Fruit fly (Drosophila melanogaster): Measurements from ENCODE around the gene pelo.

pelo gene

DNA sequence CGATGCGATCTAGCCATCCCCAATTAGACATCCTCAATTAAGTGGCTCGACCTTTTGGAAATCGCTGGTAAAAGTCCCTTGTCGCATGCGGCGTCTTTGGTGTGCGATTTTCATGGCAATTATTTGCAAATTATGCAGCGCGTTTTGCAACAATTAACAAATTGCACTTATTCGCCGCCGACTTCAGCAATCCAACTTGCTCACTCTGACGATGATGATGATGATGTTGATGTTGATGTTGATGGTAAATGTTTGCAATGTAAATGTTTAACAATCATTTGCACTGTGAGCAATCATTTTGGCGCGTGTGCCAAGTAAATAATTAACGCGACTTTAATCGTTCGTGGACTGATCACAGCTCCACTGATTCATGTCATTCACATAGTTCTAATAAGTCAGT lies 33.5 kb downstream of the pelo start (continued):
- TF ChIP-seq dac (GFP tag; optimal IDR thresholded peaks at IDR 0.05) (no peak), salr (GFP tag; optimal IDR thresholded peaks at IDR 0.05) (peak in 1 of 2 experiments; percentile 28), spab (GFP tag; optimal IDR thresholded peaks at IDR 0.05) (no peak), net (GFP tag; optimal IDR thresholded peaks at IDR 0.05) (no peak), Blimp-1 (GFP tag; optimal IDR thresholded peaks at IDR 0.05) (no peak), Sox102F (GFP tag; optimal IDR thresholded peaks at IDR 0.05) (no peak), CG16779 (tag; optimal IDR thresholded peaks at IDR 0.05) (no peak), acj6 (GFP tag; optimal IDR thresholded peaks at IDR 0.05) (no peak), CG6808 (GFP tag; optimal IDR thresholded peaks at IDR 0.05) (no peak), CG31627 (GFP tag; optimal IDR thresholded peaks at IDR 0.05) (no peak), CG10631 (GFP tag; optimal IDR thresholded peaks at IDR 0.05) (no peak), fkh (GFP tag; optimal IDR thresholded peaks at IDR 0.05) (no peak), CG3032 (tag; optimal IDR thresholded peaks at IDR 0.05) (no peak), CG10669 (GFP tag; optimal IDR thresholded peaks at IDR 0.05) (peak; percentile 20), eg (GFP tag; IDR thresholded peaks at IDR 0.05) (0 out of 3 replicates have a peak, but pooled peaks have one; percentile 21), CG1621 (tag; optimal IDR thresholded peaks at IDR 0.05) (peak; percentile 26)

DNA sequence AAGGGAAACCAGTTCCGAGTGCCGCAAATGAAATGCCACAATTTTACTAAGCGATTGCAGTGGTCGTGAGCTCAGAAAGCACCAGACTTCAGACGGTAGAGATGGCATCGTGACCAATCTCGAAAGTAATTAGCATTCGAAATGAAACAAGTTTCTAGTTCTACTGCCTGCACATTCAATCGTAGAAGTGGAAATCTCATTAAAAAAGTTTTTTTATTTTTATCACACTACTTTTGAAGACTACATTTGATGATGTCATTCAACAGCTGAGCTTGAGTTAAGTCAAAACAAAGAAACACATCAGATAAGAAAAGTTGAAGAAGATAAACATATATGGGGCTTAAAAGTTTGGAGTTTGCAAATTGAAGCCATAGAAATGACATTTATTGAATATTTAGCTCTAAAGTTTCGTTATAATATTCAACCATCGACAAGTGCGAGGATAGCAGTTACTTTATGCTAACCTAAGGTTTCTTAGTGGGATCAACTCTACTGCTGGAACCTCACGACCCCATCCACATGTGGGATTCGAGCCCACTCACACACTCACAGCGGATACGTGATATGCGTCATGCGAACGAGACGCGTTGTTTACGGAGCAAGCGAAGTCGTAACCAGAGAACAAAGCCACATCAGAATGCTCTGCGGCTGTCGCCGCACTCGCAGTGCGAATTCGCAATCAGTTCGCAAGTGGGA lies 35.5 kb downstream of the pelo start, which contains the start of gene CG13117:
Gene CG13117, plus strand, starts transcription at position 646 of the 696 bp plus-strand sequence.
- TF ChIP-seq CG31627 (GFP tag; optimal IDR thresholded peaks at IDR 0.05) (peak; percentile 59), CG8632 (GFP tag; optimal IDR thresholded peaks at IDR 0.05) (peak; percentile 23), CG16779 (tag; optimal IDR thresholded peaks at IDR 0.05) (no peak), Eip93F (GFP tag; optimal IDR thresholded peaks at IDR 0.05) (no peak), CG4318 (GFP tag; optimal IDR thresholded peaks at IDR 0.05) (peak; percentile 40), achi (GFP tag; optimal IDR thresholded peaks at IDR 0.05) (peak; percentile 12), CG11762 (GFP tag; optimal IDR thresholded peaks at IDR 0.05; ENCODE audit: insufficient read depth) (peak; percentile 18), svp (GFP tag) (peak; percentile 88), Gug (GFP tag; IDR thresholded peaks at IDR 0.05) (peak; percentile 22; the same call in 1 of the 2 replicates), CG8119 (GFP tag; IDR thresholded peaks at IDR 0.05) (peak; percentile 31; the same call in 1 of the 3 replicates), Hr4 (GFP tag; optimal IDR thresholded peaks at IDR 0.05) (peak; percentile 49), fkh (GFP tag; optimal IDR thresholded peaks at IDR 0.05) (no peak), salr (GFP tag; optimal IDR thresholded peaks at IDR 0.05) (peak in 1 of 2 experiments; percentile 63), Ets21C (GFP tag; optimal IDR thresholded peaks at IDR 0.05) (peak; percentile 37), Eip78C (GFP tag) (peak; percentile 89), CG11294 (GFP tag; IDR thresholded peaks at IDR 0.05) (no peak), Sox14 (GFP tag; optimal IDR thresholded peaks at IDR 0.05) (peak; percentile 29), CG34406 (GFP tag; optimal IDR thresholded peaks at IDR 0.05) (peak; percentile 48), CG10669 (GFP tag; optimal IDR thresholded peaks at IDR 0.05) (peak; percentile 23), CG10631 (GFP tag; optimal IDR thresholded peaks at IDR 0.05) (peak; percentile 28), Lpt (GFP tag; optimal IDR thresholded peaks at IDR 0.05) (no peak), acj6 (GFP tag; optimal IDR thresholded peaks at IDR 0.05) (peak; percentile 42), CG15336 (GFP tag; IDR thresholded peaks at IDR 0.05) (peak; percentile 34; the same call in 1 of the 2 replicates), CG1621 (tag; optimal IDR thresholded peaks at IDR 0.05) (no peak), fd59A (GFP tag; optimal IDR thresholded peaks at IDR 0.05) (peak; percentile 51), dsx (GFP tag; optimal IDR thresholded peaks at IDR 0.05; ENCODE audit: poor library complexity, severe bottlenecking) (no peak), CG9139 (GFP tag; optimal IDR thresholded peaks at IDR 0.05) (no peak), CG3919 (GFP tag; optimal IDR thresholded peaks at IDR 0.05) (peak; percentile 41), Eip75B (GFP tag; optimal IDR thresholded peaks at IDR 0.05) (peak; percentile 49), Ets96B (tag; optimal IDR thresholded peaks at IDR 0.05) (peak; percentile 25), Hr38 (GFP tag; optimal IDR thresholded peaks at IDR 0.05) (no peak), net (GFP tag; optimal IDR thresholded peaks at IDR 0.05) (peak; percentile 56), fd85E (GFP tag; optimal IDR thresholded peaks at IDR 0.05) (no peak), eg (GFP tag; IDR thresholded peaks at IDR 0.05) (peak; percentile 54; the same call in 2 of the 3 replicates), CG11902 (GFP tag; optimal IDR thresholded peaks at IDR 0.05) (peak; percentile 11), OdsH (GFP tag; optimal IDR thresholded peaks at IDR 0.05) (peak; percentile 16), CG32006 (GFP tag; optimal IDR thresholded peaks at IDR 0.05) (peak; percentile 68), Hr39 (GFP tag; optimal IDR thresholded peaks at IDR 0.05) (peak; percentile 48), CG6792 (GFP tag; optimal IDR thresholded peaks at IDR 0.05) (peak; percentile 55), Blimp-1 (GFP tag; optimal IDR thresholded peaks at IDR 0.05) (peak; percentile 12), CG6808 (GFP tag; optimal IDR thresholded peaks at IDR 0.05) (peak; percentile 50), CG6276 (GFP tag; optimal IDR thresholded peaks at IDR 0.05) (peak; percentile 37), topi (GFP tag; optimal IDR thresholded peaks at IDR 0.05) (peak; percentile 59)
